Worm (Caenorhabditis elegans) whole organism, young adult: ENCODE data around the gene F35D2.2.

Experiments used
- B0336.3 ChIP-seq: fragments of 200-800 bp; sonication (Bioruptor generic); IDR thresholded peaks from 2 replicates; pipeline ENCODE4 v1.3.6; 2022; ENCODE audit warnings: missing genetic modification characterization, missing compliant biosample characterization
- F37B4.10 ChIP-seq: fragments of 200-800 bp; sonication (Bioruptor generic); IDR thresholded peaks from 2 replicates; pipeline ENCODE4 v1.3.6; 2022; ENCODE audit warnings: missing genetic modification characterization, missing compliant biosample characterization
- T26A5.8 ChIP-seq: sonication (generic microtip); optimal IDR thresholded peaks from 2 replicates; lab custom pipeline; 2016; ENCODE audit warnings: missing genetic modification characterization, missing compliant biosample characterization
- ZK185.1 ChIP-seq: sonication (generic microtip); optimal IDR thresholded peaks from 2 replicates; lab custom pipeline; 2016; ENCODE audit warnings: mild to moderate bottlenecking, missing genetic modification characterization, missing compliant biosample characterization; ENCODE audit not compliant: poor library complexity, severe bottlenecking
- attf-5 ChIP-seq: fragments of 200-800 bp; sonication (Bioruptor generic); optimal IDR thresholded peaks from 2 replicates; lab custom pipeline; 2018; ENCODE audit warnings: mild to moderate bottlenecking, missing genetic modification characterization, missing compliant biosample characterization
- attf-6 ChIP-seq: fragments of 200-800 bp; sonication (Bioruptor generic); IDR thresholded peaks from 2 replicates; pipeline ENCODE4 v1.3.6; 2022; ENCODE audit warnings: missing genetic modification reagents, missing genetic modification characterization, missing compliant biosample characterization
- dox-1 ChIP-seq: fragments of 200-800 bp; sonication (Bioruptor generic); IDR thresholded peaks from 2 replicates; pipeline ENCODE4 v1.3.6; 2022; ENCODE audit warnings: missing genetic modification reagents, missing genetic modification characterization, missing compliant biosample characterization
- hmg-1.2 ChIP-seq: fragments of 200-800 bp; sonication (Bioruptor generic); IDR thresholded peaks from 2 replicates; pipeline ENCODE4 v1.3.6; 2022; ENCODE audit warnings: missing genetic modification reagents, missing genetic modification characterization, missing compliant biosample characterization
- lag-1 ChIP-seq: fragments of 200-800 bp; sonication (Bioruptor generic); IDR thresholded peaks from 2 replicates; pipeline ENCODE4 v1.3.6; 2022; ENCODE audit warnings: missing genetic modification reagents, missing genetic modification characterization, missing compliant biosample characterization
- lin-26 ChIP-seq: fragments of 200-800 bp; sonication (Bioruptor generic); IDR thresholded peaks from 2 replicates; pipeline ENCODE4 v1.3.6; 2022; ENCODE audit warnings: missing genetic modification reagents, missing genetic modification characterization, missing compliant biosample characterization
- lsy-27 ChIP-seq: sonication (generic microtip); optimal IDR thresholded peaks from 2 replicates; lab custom pipeline; 2017; ENCODE audit warnings: missing genetic modification characterization, mild to moderate bottlenecking, missing compliant biosample characterization, antibody characterized with exemption, missing genotype, borderline replicate concordance; ENCODE audit not compliant: insufficient read depth
- mxl-1 ChIP-seq: sonication (generic microtip); optimal IDR thresholded peaks from 2 replicates; lab custom pipeline; 2016; ENCODE audit warnings: missing genetic modification characterization, missing compliant biosample characterization
- nfya-2 ChIP-seq: fragments of 200-800 bp; sonication (Bioruptor generic); IDR thresholded peaks from 2 replicates; pipeline ENCODE4 v1.3.6; 2022; ENCODE audit warnings: missing genetic modification reagents, missing genetic modification characterization, missing compliant biosample characterization
- nfyb-1 ChIP-seq: fragments of 200-800 bp; sonication (Bioruptor generic); IDR thresholded peaks from 2 replicates; pipeline ENCODE4 v1.3.6; 2022; ENCODE audit warnings: missing genetic modification reagents, missing genetic modification characterization, missing compliant biosample characterization
- nhr-179 ChIP-seq: sonication (generic microtip); optimal IDR thresholded peaks from 2 replicates; lab custom pipeline; 2016; ENCODE audit warnings: mild to moderate bottlenecking, missing genetic modification characterization, missing compliant biosample characterization
- nhr-80 ChIP-seq: sonication (generic microtip); optimal IDR thresholded peaks from 2 replicates; lab custom pipeline; 2016; ENCODE audit warnings: missing genetic modification characterization, missing compliant biosample characterization
- rec-8 ChIP-seq, 2 experiments: sonication (generic microtip); optimal IDR thresholded peaks; 2 replicates each; lab custom pipeline; 2016; ENCODE audit warnings: mild to moderate bottlenecking in 2 of 2, missing genetic modification characterization in 2 of 2, missing genetic modification reagents in 2 of 2, missing genotype in 2 of 2, missing biosample characterization in 1 of 2, missing compliant biosample characterization in 1 of 2, moderate library complexity in 1 of 2
- sdz-38 ChIP-seq: sonication (generic microtip); optimal IDR thresholded peaks from 2 replicates; lab custom pipeline; 2016; ENCODE audit warnings: missing genotype, missing genetic modification characterization, missing compliant biosample characterization
- zfh-2 ChIP-seq: fragments of 200-800 bp; sonication (Bioruptor generic); conservative IDR thresholded peaks from 2 replicates; pipeline ENCODE4 v1.3.6; 2022; ENCODE audit warnings: missing genetic modification reagents, missing genetic modification characterization, missing compliant biosample characterization
- ztf-22 ChIP-seq: fragments of 200-800 bp; sonication (Bioruptor generic); optimal IDR thresholded peaks from 2 replicates; lab custom pipeline; 2018; ENCODE audit warnings: mild to moderate bottlenecking, missing genetic modification characterization, moderate library complexity, missing compliant biosample characterization

F35D2.2 gene

ce11 chrII:7623466-7623865 is 49.2 kb downstream of the F35D2.2 start:
- TF ChIP-seq attf-6 (GFP tag; lab: Robert Waterston, UW) = no peak
- peak; percentile 7; the same call in 1 of the 2 replicates for TF ChIP-seq dox-1 (GFP tag; lab: Robert Waterston, UW)
- no peak for TF ChIP-seq sdz-38 (tag; lab: Kevin White, UChicago)
- peak; percentile 77 for TF ChIP-seq nhr-80 (tag; lab: Kevin White, UChicago)
- peak; percentile 18 for TF ChIP-seq attf-5 (GFP tag; lab: Kevin White, UChicago)
- TF ChIP-seq hmg-1.2 (GFP tag; lab: Robert Waterston, UW) = peak; percentile 64; the same call in 1 of the 2 replicates
- TF ChIP-seq nfyb-1 = 0 out of 2 replicates have a peak, but pooled peaks have one; percentile 26
- TF ChIP-seq lag-1 (GFP tag; lab: Robert Waterston, UW) = no peak
- peak; percentile 40; the same call in 1 of the 2 replicates for TF ChIP-seq zfh-2 (GFP tag; lab: Robert Waterston, UW)
- TF ChIP-seq, all 124 proteins: peak for 6

ce11 chrII:7624272-7624671 is 50.0 kb downstream of the F35D2.2 start:
- TF ChIP-seq ztf-22 = no peak
- no peak for TF ChIP-seq F37B4.10 (GFP tag; lab: Robert Waterston, UW)
- TF ChIP-seq nfya-2 (GFP tag; lab: Robert Waterston, UW) = no peak
- TF ChIP-seq nhr-179 (tag; lab: Kevin White, UChicago) = no peak
- TF ChIP-seq ZK185.1 (tag; lab: Kevin White, UChicago) = no peak
- TF ChIP-seq T26A5.8 (tag; lab: Kevin White, UChicago) = no peak
- TF ChIP-seq rec-8 (tag; optimal IDR thresholded peaks at IDR 0.05; lab: Kevin White, UChicago) = no peak
- 0 out of 2 replicates have a peak, but pooled peaks have one; percentile 3 for TF ChIP-seq dox-1 (GFP tag; lab: Robert Waterston, UW)
- TF ChIP-seq, all 124 proteins: peak for 1

DNA sequence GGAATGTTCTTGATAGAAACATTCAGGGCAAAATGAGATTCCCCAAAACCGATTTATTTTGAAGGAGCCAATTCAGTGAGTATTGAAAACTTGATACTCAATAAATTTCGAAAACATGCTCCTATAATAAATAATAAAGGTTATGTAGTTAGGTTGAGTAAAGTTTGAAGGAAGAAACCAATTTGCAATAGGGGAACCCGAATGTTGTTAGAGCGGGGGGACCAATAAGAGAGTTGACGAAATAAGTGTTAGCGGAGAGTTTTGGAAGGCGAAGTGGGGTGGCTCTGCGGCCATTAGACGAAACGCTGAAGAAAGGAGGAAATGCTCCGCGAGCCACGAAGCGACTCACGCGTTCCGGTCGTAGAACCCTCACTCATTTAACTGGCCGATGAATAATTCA is 50.8 kb downstream of the F35D2.2 start:
- TF ChIP-seq hmg-1.2 (GFP tag; lab: Robert Waterston, UW) (no peak), mxl-1 (tag; lab: Kevin White, UChicago) (no peak), B0336.3 (GFP tag; lab: Robert Waterston, UW) (no peak), zfh-2 (GFP tag; lab: Robert Waterston, UW) (peak; percentile 41; the same call in 1 of the 2 replicates), lsy-27 (no peak), lin-26 (GFP tag; lab: Robert Waterston, UW) (0 out of 2 replicates have a peak, but pooled peaks have one; percentile 18)
